Worm (Caenorhabditis elegans) whole organism, L2 larva: ENCODE measurements around the gene H37A05.4.

ENCODE experiments used
- C34F6.9 ChIP-seq: fragments of 150-350 bp; optimal IDR thresholded peaks from 2 replicates; lab custom pipeline; 2014; ENCODE audit warnings: missing biosample characterization, missing genetic modification characterization
- F13H6.1 ChIP-seq: sonication (generic microtip); optimal IDR thresholded peaks from 2 replicates; lab custom pipeline; 2016; ENCODE audit warnings: missing genetic modification characterization, missing compliant biosample characterization
- Y55F3AM.14 ChIP-seq: fragments of 200-800 bp; sonication (Bioruptor generic); optimal IDR thresholded peaks from 2 replicates; lab custom pipeline; 2018; ENCODE audit warnings: mild to moderate bottlenecking, missing genetic modification characterization, missing compliant biosample characterization
- ZK546.5 ChIP-seq: sonication (generic microtip); optimal IDR thresholded peaks from 2 replicates; lab custom pipeline; 2017; ENCODE audit warnings: missing biosample characterization, missing genetic modification characterization
- alr-1 ChIP-seq: fragments of 150-350 bp; optimal IDR thresholded peaks from 2 replicates; lab custom pipeline; 2014; ENCODE audit warnings: missing biosample characterization, missing genetic modification characterization
- ama-1 ChIP-seq: fragments of 150-350 bp; optimal IDR thresholded peaks from 2 replicates; lab custom pipeline; 2018; ENCODE audit warnings: inconsistent platforms
- blmp-1 ChIP-seq: sonication (generic microtip); optimal IDR thresholded peaks from 2 replicates; lab custom pipeline; 2017; ENCODE audit warnings: missing genetic modification characterization, mild to moderate bottlenecking, missing compliant biosample characterization, antibody characterized with exemption, moderate library complexity; ENCODE audit not compliant: insufficient read depth
- ceh-16 ChIP-seq: fragments of 150-350 bp; optimal IDR thresholded peaks from 2 replicates; lab custom pipeline; 2014; ENCODE audit warnings: missing biosample characterization, missing genetic modification characterization
- crh-2 ChIP-seq: sonication (generic microtip); optimal IDR thresholded peaks from 2 replicates; lab custom pipeline; 2017; ENCODE audit warnings: missing biosample characterization, missing genetic modification characterization
- egl-27 ChIP-seq: sonication (generic microtip); optimal IDR thresholded peaks from 3 replicates; lab custom pipeline; 2017; ENCODE audit warnings: missing biosample characterization, missing genetic modification reagents, missing genetic modification characterization
- elt-1 ChIP-seq: fragments of 150-350 bp; optimal IDR thresholded peaks from 2 replicates; lab custom pipeline; 2014; ENCODE audit warnings: missing biosample characterization, missing genetic modification characterization
- fos-1 ChIP-seq: fragments of 150-350 bp; optimal IDR thresholded peaks from 2 replicates; lab custom pipeline; 2014; ENCODE audit warnings: missing biosample characterization, missing genetic modification characterization
- gmeb-1 ChIP-seq: fragments of 150-350 bp; optimal IDR thresholded peaks from 2 replicates; lab custom pipeline; 2014; ENCODE audit warnings: missing biosample characterization, missing genetic modification characterization
- lin-11 ChIP-seq: fragments of 150-350 bp; sonication (generic microtip); optimal IDR thresholded peaks from 2 replicates; lab custom pipeline; 2014; ENCODE audit warnings: missing biosample characterization, missing genetic modification characterization, inconsistent platforms, mixed read lengths
- lin-13 ChIP-seq: fragments of 150-350 bp; optimal IDR thresholded peaks from 2 replicates; lab custom pipeline; 2014; ENCODE audit warnings: missing biosample characterization, missing genetic modification reagents, missing genetic modification characterization
- lin-39 ChIP-seq: fragments of 150-350 bp; optimal IDR thresholded peaks from 2 replicates; lab custom pipeline; 2014; ENCODE audit warnings: missing biosample characterization, missing genetic modification reagents, missing genetic modification characterization
- lsy-2 ChIP-seq, 2 experiments: fragments of 150-350 bp in 1 of 2; sonication (generic microtip) in 1 of 2; optimal IDR thresholded peaks; 2 replicates each; lab custom pipeline; 2014 to 2017; ENCODE audit warnings: missing biosample characterization in 2 of 2, missing genetic modification characterization in 2 of 2
- mab-5 ChIP-seq: fragments of 150-350 bp; optimal IDR thresholded peaks from 2 replicates; lab custom pipeline; 2014; ENCODE audit warnings: missing biosample characterization, missing genetic modification characterization
- mbf-1 ChIP-seq: sonication (generic microtip); optimal IDR thresholded peaks from 2 replicates; lab custom pipeline; 2017; ENCODE audit warnings: missing biosample characterization, missing genetic modification characterization
- mdl-1 ChIP-seq, 2 experiments: fragments of 150-350 bp in 1 of 2; sonication (generic microtip) in 1 of 2; optimal IDR thresholded peaks; 2 replicates each; lab custom pipeline; 2017; ENCODE audit warnings: missing biosample characterization in 2 of 2, missing genetic modification characterization in 2 of 2
- nhr-10 ChIP-seq: sonication (generic microtip); optimal IDR thresholded peaks from 2 replicates; lab custom pipeline; 2017; ENCODE audit warnings: missing biosample characterization, missing genetic modification characterization
- nhr-11 ChIP-seq: fragments of 150-350 bp; optimal IDR thresholded peaks from 2 replicates; lab custom pipeline; 2014; ENCODE audit warnings: missing biosample characterization, missing genetic modification characterization
- nhr-129 ChIP-seq: fragments of 150-350 bp; optimal IDR thresholded peaks from 2 replicates; lab custom pipeline; 2014; ENCODE audit warnings: missing biosample characterization, missing genetic modification characterization
- nhr-21 ChIP-seq: fragments of 150-350 bp; optimal IDR thresholded peaks from 2 replicates; lab custom pipeline; 2014; ENCODE audit warnings: missing biosample characterization, missing genetic modification characterization
- nhr-23 ChIP-seq: fragments of 150-350 bp; optimal IDR thresholded peaks from 2 replicates; lab custom pipeline; 2014; ENCODE audit warnings: missing biosample characterization, missing genetic modification reagents, missing genetic modification characterization
- nhr-25 ChIP-seq: fragments of 150-350 bp; sonication (generic microtip); optimal IDR thresholded peaks from 3 replicates; lab custom pipeline; 2014; ENCODE audit warnings: missing biosample characterization, missing genetic modification characterization
- nhr-6 ChIP-seq: fragments of 150-350 bp; optimal IDR thresholded peaks from 2 replicates; lab custom pipeline; 2014; ENCODE audit warnings: missing biosample characterization, missing genetic modification characterization
- sem-4 ChIP-seq: fragments of 150-350 bp; optimal IDR thresholded peaks from 2 replicates; lab custom pipeline; 2014; ENCODE audit warnings: missing biosample characterization, missing genetic modification reagents, missing genetic modification characterization
- skn-1 ChIP-seq: sonication (generic microtip); optimal IDR thresholded peaks from 2 replicates; lab custom pipeline; 2017; ENCODE audit warnings: missing biosample characterization, missing genetic modification characterization
- sma-3 ChIP-seq: sonication (generic microtip); optimal IDR thresholded peaks from 2 replicates; lab custom pipeline; 2016; ENCODE audit warnings: missing genetic modification reagents, missing genetic modification characterization, missing compliant biosample characterization
- sma-9 ChIP-seq, 2 experiments: fragments of 150-350 bp in 1 of 2; sonication (generic microtip) in 1 of 2; optimal IDR thresholded peaks; 2 replicates each; lab custom pipeline; 2014 to 2016; ENCODE audit warnings: missing genetic modification characterization in 2 of 2, mild to moderate bottlenecking in 1 of 2, missing biosample characterization in 1 of 2, missing compliant biosample characterization in 1 of 2, missing genetic modification reagents in 1 of 2, moderate library complexity in 1 of 2
- snpc-4 ChIP-seq: fragments of 150-350 bp; optimal IDR thresholded peaks from 2 replicates; lab custom pipeline; 2014; ENCODE audit warnings: missing biosample characterization, missing genetic modification characterization
- unc-39 ChIP-seq: fragments of 150-350 bp; optimal IDR thresholded peaks from 2 replicates; lab custom pipeline; 2014; ENCODE audit warnings: missing biosample characterization, missing genetic modification characterization
- unc-55 ChIP-seq: fragments of 150-350 bp; sonication (generic microtip); optimal IDR thresholded peaks from 3 replicates; lab custom pipeline; 2014; ENCODE audit warnings: missing biosample characterization, missing genetic modification reagents, missing genetic modification characterization
- unc-62 ChIP-seq: fragments of 150-350 bp; optimal IDR thresholded peaks from 2 replicates; lab custom pipeline; 2014; ENCODE audit warnings: missing biosample characterization, missing genetic modification reagents, missing genetic modification characterization
- ztf-1 ChIP-seq: fragments of 200-800 bp; sonication (Bioruptor generic); conservative IDR thresholded peaks from 2 replicates; pipeline ENCODE4 v1.3.6; 2022; ENCODE audit warnings: missing genetic modification characterization, missing compliant biosample characterization
- ztf-4 ChIP-seq: fragments of 150-350 bp; optimal IDR thresholded peaks from 2 replicates; lab custom pipeline; 2014; ENCODE audit warnings: missing biosample characterization, missing genetic modification characterization

Gene H37A05.4

ce11 chrV:13658577-13658976 is 9.0 kb upstream of the H37A05.4 start (continued):
- TF ChIP-seq unc-55: peak; percentile 49
- peak; percentile 97 for TF ChIP-seq sma-3 (GFP tag; lab: Kevin White, UChicago)
- no peak for TF ChIP-seq unc-39 (tag; lab: Kevin White, UChicago)

DNA sequence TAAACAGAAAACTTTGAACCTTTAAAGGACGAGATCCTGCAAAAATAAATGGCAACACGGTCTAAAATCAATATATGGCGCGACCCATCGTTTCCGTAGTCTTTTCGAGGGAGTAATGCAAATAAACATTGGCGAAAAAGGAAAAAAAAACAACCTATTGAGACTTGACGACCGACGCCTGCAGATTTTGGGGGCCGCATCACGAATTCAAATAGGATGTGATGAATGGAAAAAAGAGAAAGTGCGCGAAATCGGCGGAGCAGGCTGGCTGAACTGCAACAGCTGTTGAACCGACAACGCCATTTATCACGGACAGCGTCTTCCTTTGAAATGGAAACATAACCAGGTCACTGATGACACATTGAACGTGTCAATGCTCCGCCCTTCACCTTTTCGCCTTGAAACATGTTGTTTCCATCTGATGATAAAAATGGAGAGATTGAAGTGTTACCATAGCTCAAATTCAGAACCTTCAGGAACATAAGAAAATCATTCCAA is 8.3 kb upstream of the H37A05.4 start:
- TF ChIP-seq mbf-1 (tag; lab: Kevin White, UChicago): no peak
- TF ChIP-seq lin-13: peak; percentile 12
- peak; percentile 34 for TF ChIP-seq sma-9 (GFP tag; optimal IDR thresholded peaks at IDR 0.05; lab: Kevin White, UChicago)
- no peak for TF ChIP-seq sma-9 (tag; optimal IDR thresholded peaks at IDR 0.05; lab: Kevin White, UChicago)
- TF ChIP-seq, all 48 proteins: peak for 2

- TF ChIP-seq nhr-21 (tag; lab: Kevin White, UChicago) (peak; percentile 76), nhr-6 (tag; lab: Kevin White, UChicago) (no peak), F13H6.1 (tag; lab: Kevin White, UChicago) (peak; percentile 89), unc-62 (GFP tag; lab: Kevin White, UChicago) (peak; percentile 27), lin-13 (peak; percentile 70), nhr-129 (tag; lab: Kevin White, UChicago) (peak; percentile 87), sma-9 (GFP tag; optimal IDR thresholded peaks at IDR 0.05; lab: Kevin White, UChicago) (peak; percentile 100), sma-9 (tag; optimal IDR thresholded peaks at IDR 0.05; lab: Kevin White, UChicago) (peak; percentile 20), C34F6.9 (tag; lab: Kevin White, UChicago) (peak; percentile 65), crh-2 (peak; percentile 91), ztf-4 (tag; lab: Kevin White, UChicago) (peak; percentile 88), mdl-1 (tag; optimal IDR thresholded peaks at IDR 0.05; lab: Kevin White, UChicago) (peak; percentile 93 to 97), skn-1 (tag; lab: Kevin White, UChicago) (no peak), nhr-10 (tag; lab: Kevin White, UChicago) (peak; percentile 5), fos-1 (tag; lab: Kevin White, UChicago) (peak; percentile 69), sem-4 (tag; lab: Kevin White, UChicago) (peak; percentile 78), unc-55 (peak; percentile 9), blmp-1 (tag; lab: Kevin White, UChicago) (peak; percentile 98), sma-3 (GFP tag; lab: Kevin White, UChicago) (peak; percentile 93), egl-27 (tag; lab: Kevin White, UChicago) (peak; percentile 70), ama-1 (lab: Kevin White, UChicago) (peak; percentile 48), elt-1 (tag; lab: Kevin White, UChicago) (no peak), snpc-4 (tag; lab: Kevin White, UChicago) (peak; percentile 29), nhr-25 (tag; lab: Kevin White, UChicago) (peak; percentile 91), nhr-11 (tag; lab: Kevin White, UChicago) (no peak), gmeb-1 (peak; percentile 65), lin-11 (tag; lab: Kevin White, UChicago) (no peak), lin-39 (no peak), ceh-16 (tag; lab: Kevin White, UChicago) (peak; percentile 3), ztf-1 (GFP tag; lab: Robert Waterston, UW) (no peak), lsy-2 (tag; optimal IDR thresholded peaks at IDR 0.05; lab: Kevin White, UChicago) (peak; percentile 12 to 74)
Observed at ce11 chrV:13657291-13657690, 7.7 kb upstream of the H37A05.4 start.

DNA sequence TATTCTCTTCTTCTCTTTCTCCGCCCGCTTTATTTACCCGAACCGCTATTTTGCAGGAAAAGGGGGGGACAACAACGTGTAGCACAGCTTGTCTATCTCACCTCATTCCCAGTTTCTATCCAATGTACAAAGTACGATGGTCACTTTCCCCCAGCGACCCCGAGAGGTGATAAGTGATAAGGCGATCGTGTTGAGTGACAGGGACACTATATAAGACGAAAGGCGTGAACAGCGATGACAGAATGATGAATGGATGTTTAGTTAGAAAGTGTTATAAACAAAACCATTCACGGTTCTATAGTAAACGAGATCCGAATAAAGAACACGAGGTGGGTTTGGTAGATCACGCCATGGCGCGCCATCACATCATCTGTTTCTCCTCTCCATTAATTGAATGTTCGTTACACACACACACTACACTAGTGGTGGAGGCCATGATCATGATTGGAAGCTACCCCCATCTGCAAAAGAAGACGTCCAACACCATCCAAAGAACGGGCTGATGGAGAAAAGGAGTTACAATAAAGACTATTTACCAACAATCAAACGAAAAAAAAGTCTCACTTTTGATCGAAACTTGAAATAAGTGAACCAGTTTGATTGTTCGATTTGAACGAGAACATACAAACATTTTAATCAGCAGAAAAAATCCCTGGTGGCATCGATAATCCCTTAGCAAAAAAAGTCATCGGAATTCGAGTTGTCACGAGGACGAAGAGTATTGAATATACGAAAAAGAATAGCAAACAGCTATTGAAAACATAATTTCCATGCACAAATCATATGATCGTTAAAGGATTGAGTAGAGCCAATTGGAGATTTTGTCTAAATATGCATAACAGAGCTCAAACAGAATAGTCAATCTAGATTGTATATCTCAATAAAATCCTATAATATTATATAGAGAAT is 7.0 kb upstream of the H37A05.4 start:
- TF ChIP-seq nhr-25 (tag; lab: Kevin White, UChicago): peak; percentile 90
- no peak for TF ChIP-seq nhr-23 (tag; lab: Kevin White, UChicago)
- peak in 1 of 2 experiments; percentile 60 for TF ChIP-seq lsy-2 (tag; optimal IDR thresholded peaks at IDR 0.05; lab: Kevin White, UChicago)
- TF ChIP-seq alr-1: peak; percentile 68
- no peak for TF ChIP-seq mab-5
- peak; percentile 90 for TF ChIP-seq sma-3 (GFP tag; lab: Kevin White, UChicago)
- TF ChIP-seq Y55F3AM.14: peak; percentile 21
- TF ChIP-seq egl-27 (tag; lab: Kevin White, UChicago): peak; percentile 39
- peak; percentile 43 for TF ChIP-seq snpc-4 (tag; lab: Kevin White, UChicago)
- peak; percentile 89 for TF ChIP-seq fos-1 (tag; lab: Kevin White, UChicago)
- TF ChIP-seq unc-39 (tag; lab: Kevin White, UChicago): no peak
- TF ChIP-seq gmeb-1: peak; percentile 48
- peak; percentile 75 for TF ChIP-seq nhr-129 (tag; lab: Kevin White, UChicago)
- TF ChIP-seq nhr-21 (tag; lab: Kevin White, UChicago): peak; percentile 97
- no peak for TF ChIP-seq mbf-1 (tag; lab: Kevin White, UChicago)
- TF ChIP-seq unc-62 (GFP tag; lab: Kevin White, UChicago): no peak
- TF ChIP-seq F13H6.1 (tag; lab: Kevin White, UChicago): peak; percentile 83
- TF ChIP-seq lin-11 (tag; lab: Kevin White, UChicago): no peak
- TF ChIP-seq ama-1 (lab: Kevin White, UChicago): peak; percentile 69
- TF ChIP-seq sma-9 (GFP tag; optimal IDR thresholded peaks at IDR 0.05; lab: Kevin White, UChicago): peak; percentile 85
- TF ChIP-seq sma-9 (tag; optimal IDR thresholded peaks at IDR 0.05; lab: Kevin White, UChicago): no peak
- TF ChIP-seq skn-1 (tag; lab: Kevin White, UChicago): peak; percentile 43
- TF ChIP-seq ZK546.5 (tag; lab: Kevin White, UChicago): no peak
- TF ChIP-seq blmp-1 (tag; lab: Kevin White, UChicago): peak; percentile 93
- peak; percentile 53 for TF ChIP-seq ztf-4 (tag; lab: Kevin White, UChicago)
- no peak for TF ChIP-seq lin-13
- TF ChIP-seq crh-2: peak; percentile 65
- peak; percentile 44 to 75 for TF ChIP-seq mdl-1 (tag; optimal IDR thresholded peaks at IDR 0.05; lab: Kevin White, UChicago)
